Fruit fly (Drosophila melanogaster) ovary, adult (tissue): Measurements from ENCODE around the gene Oseg5.

ENCODE experiments used
- CG17801 ChIP-seq: fragments of 200-800 bp; optimal IDR thresholded peaks from 2 replicates; lab custom pipeline; 2019; ENCODE audit warnings: missing biosample characterization, mild to moderate bottlenecking, missing genetic modification characterization, moderate library complexity; ENCODE audit not compliant: partially characterized antibody

Gene Oseg5

dm6 chr2L:20808510-20809195, 27.0 kb downstream of the Oseg5 start:
- TF ChIP-seq CG17801 (GFP tag; lab: Kevin White, UChicago), result no peak

DNA sequence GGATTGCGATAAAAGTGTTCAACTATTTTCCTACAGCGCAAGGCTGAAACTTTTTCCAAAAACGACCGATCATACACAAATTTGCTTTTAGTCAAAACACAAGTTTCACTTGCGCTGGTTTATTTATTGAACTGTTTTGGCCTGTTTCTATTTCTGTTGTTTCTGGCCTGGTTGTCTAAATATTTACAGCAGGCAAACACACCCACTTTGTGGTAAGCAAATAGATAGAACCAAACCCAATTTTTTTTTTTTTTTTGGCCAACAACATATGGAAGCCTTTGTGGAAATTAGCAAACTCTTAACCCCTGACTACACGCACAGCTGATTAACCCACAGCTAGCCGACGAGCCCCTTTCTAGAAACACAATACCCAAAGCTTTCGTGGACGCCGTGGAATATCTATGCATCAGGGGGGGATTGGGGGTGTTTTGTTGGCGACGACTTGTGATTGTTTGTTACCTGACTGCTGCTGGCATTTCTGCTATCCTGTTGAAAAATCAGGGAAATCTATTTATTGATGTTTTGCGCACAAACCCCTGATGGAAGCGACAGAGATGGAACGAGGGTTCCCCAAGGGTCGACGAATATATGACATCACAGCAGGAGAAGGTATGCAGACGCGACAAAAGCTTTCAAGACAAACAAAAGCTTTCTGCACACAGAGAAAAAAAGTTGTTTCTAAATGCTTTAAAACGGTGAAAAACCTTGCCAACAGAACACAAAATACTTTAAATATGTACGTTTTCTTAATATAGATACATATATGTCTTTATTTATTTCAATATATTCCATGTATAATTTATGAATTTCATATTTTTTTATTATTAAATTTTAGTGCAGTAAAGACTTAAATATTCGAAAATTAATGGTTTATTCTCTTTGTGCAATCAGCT, 27.8 kb downstream of the Oseg5 start:
- TF ChIP-seq CG17801 (GFP tag; lab: Kevin White, UChicago), result no peak

dm6 chr2L:20806619-20807018, 29.0 kb downstream of the Oseg5 start:
- no peak for TF ChIP-seq CG17801 (GFP tag; lab: Kevin White, UChicago)

- peak; percentile 92 for TF ChIP-seq CG17801 (GFP tag; lab: Kevin White, UChicago)
Observed at dm6 chr2L:20805624-20806339, 29.9 kb downstream of the Oseg5 start.

DNA sequence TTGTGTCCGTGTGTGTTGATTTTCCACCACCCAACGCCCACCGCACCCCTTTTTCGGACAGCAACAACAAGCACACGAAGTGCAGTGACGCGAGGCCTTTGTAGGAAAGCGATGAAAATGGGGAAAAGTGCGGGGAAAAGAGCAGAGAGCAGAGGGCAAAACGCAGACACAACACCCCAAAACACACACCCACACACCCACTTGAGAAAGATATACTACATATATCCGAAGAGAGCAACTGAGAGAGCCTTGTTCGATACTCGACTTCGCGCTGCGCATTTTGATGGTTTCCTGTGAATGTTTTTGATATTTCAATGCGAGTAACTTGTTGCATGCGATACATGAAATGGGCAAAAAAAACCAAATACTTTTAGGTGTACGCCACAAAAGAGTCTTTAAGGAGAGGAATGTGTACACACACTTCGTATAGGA, 31.9 kb downstream of the Oseg5 start:
- TF ChIP-seq CG17801 (GFP tag; lab: Kevin White, UChicago), result no peak

dm6 chr2L:20802839-20803238, 32.8 kb downstream of the Oseg5 start:
- no peak for TF ChIP-seq CG17801 (GFP tag; lab: Kevin White, UChicago)

- TF ChIP-seq CG17801 (GFP tag; lab: Kevin White, UChicago), result no peak
Observed at dm6 chr2L:20802204-20802603, 33.4 kb downstream of the Oseg5 start.

- no peak for TF ChIP-seq CG17801 (GFP tag; lab: Kevin White, UChicago)
Observed at dm6 chr2L:20801801-20802200, 33.8 kb downstream of the Oseg5 start.

DNA sequence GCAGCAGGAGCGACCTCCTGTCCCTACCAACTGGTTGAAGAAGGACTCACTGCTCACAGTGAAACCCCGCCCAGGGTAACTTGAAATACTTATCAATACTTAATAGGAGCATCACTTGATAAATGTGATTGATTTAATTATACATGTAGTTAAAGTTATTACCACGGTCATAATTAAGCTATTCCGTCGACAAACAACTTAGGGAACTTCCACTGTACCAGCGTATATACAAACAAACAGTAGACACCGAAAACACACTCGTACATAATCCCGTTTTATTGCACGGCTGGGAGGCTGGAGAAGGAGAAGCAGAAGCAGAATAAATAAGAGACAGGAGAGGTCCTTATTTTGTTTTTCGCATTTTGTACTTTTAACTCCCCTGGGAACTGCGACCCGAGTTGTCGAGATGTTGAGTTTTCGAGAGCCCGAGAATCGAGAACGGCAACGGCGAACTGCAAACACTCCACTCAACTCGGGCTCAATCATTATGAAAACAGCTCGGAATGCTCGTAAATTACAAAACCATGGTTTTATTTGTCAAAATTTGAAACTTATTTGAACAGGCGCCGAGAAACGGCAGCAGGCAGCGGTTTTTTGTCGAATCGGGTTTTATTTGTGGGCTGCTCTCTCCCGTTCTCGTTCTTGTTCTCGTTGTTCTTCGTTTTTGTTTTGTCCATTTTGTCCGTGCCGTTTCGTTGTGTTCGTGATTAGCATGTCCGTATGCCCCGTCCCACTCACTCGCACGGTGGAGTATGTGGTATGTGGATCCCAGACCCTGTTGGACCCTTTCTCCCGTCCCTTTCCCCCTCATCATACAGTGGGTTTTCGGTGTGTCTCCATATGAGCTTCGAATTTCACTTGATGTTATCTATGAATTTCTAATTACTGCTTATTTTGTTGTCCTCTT, 35.4 kb downstream of the Oseg5 start:
- peak; percentile 45 for TF ChIP-seq CG17801 (GFP tag; lab: Kevin White, UChicago)

dm6 chr2L:20798351-20798777, 37.3 kb downstream of the Oseg5 start:
- TF ChIP-seq CG17801 (GFP tag; lab: Kevin White, UChicago), result no peak

dm6 chr2L:20797515-20797847, 38.2 kb downstream of the Oseg5 start, which contains the start of gene CG9328:
Gene CG9328, plus strand, starts transcription at chr2L:20797715.
- TF ChIP-seq CG17801 (GFP tag; lab: Kevin White, UChicago), result peak; percentile 47

DNA sequence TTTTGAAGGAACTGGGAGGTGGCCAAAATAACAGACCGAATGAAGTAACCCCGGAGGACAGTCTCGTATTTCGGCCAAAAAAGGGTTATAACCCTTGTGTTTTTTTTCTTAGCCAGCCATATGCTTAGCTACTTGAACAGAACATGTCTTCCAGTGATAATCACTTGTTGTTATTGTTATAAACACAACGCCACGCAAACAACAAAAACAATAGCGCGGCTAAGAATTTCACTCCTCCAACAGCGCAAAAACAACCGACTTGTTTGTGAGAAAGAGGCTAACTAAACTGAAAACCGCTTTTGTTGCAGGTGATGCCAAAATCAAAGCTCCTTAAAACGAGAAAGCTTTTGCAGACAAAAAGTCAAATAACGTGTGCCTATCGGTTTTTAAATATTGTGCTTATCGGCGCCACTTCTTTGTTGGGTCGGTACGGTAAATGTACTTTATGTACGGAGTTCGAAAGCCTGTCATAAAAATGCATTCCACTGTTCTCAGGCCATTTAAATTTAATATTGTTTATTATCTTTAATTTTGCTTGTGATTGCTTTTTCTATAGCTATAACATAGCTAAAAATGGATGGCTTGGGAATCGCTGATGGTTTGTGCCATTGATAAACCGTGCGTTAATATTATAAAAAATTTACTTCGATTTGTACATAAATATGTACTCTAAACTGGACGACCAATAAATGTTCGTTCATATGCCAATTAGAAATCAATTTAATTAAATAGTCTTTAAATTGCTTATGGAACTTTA, 38.7 kb downstream of the Oseg5 start, which contains the start of gene vari:
Gene vari (minus strand): TSS at position 285 of the 757 bp plus-strand sequence.
- no peak for TF ChIP-seq CG17801 (GFP tag; lab: Kevin White, UChicago)

dm6 chr2L:20795774-20796173, 39.9 kb downstream of the Oseg5 start:
- TF ChIP-seq CG17801 (GFP tag; lab: Kevin White, UChicago), result no peak
